Worm (Caenorhabditis elegans) whole organism, early embryonic: ENCODE results near the gene flp-27.

Source experiments
- aly-1 ChIP-seq: sonication (generic microtip); optimal IDR thresholded peaks from 2 replicates; lab custom pipeline; 2016; ENCODE audit warnings: missing genetic modification characterization, missing compliant biosample characterization
- ama-1 ChIP-seq: fragments of 150-350 bp; optimal IDR thresholded peaks from 2 replicates; lab custom pipeline; 2014
- ets-7 ChIP-seq: sonication (generic microtip); optimal IDR thresholded peaks from 2 replicates; lab custom pipeline; 2016; ENCODE audit warnings: missing genotype, missing genetic modification characterization, missing compliant biosample characterization
- hmbx-1 ChIP-seq: sonication (generic microtip); optimal IDR thresholded peaks from 2 replicates; lab custom pipeline; 2016; ENCODE audit warnings: mild to moderate bottlenecking, missing genetic modification characterization, missing compliant biosample characterization
- hmg-4 ChIP-seq: fragments of 200-800 bp; sonication (Bioruptor generic); optimal IDR thresholded peaks from 2 replicates; lab custom pipeline; 2018; ENCODE audit warnings: mild to moderate bottlenecking, missing genetic modification characterization, missing compliant biosample characterization
- hnd-1 ChIP-seq: sonication (generic microtip); optimal IDR thresholded peaks from 2 replicates; lab custom pipeline; 2016; ENCODE audit warnings: missing genetic modification characterization, missing compliant biosample characterization
- pes-1 ChIP-seq: fragments of 200-800 bp; sonication (Bioruptor generic); IDR thresholded peaks from 2 replicates; pipeline ENCODE4 v1.3.6; 2022; ENCODE audit warnings: missing genetic modification reagents, missing genetic modification characterization, missing compliant biosample characterization
- sea-1 ChIP-seq: fragments of 200-800 bp; sonication (Bioruptor generic); conservative IDR thresholded peaks from 2 replicates; pipeline ENCODE4 v1.3.6; 2022; ENCODE audit warnings: missing genetic modification characterization, missing compliant biosample characterization
- tbx-11 ChIP-seq: fragments of 200-800 bp; sonication (Bioruptor generic); IDR thresholded peaks from 2 replicates; pipeline ENCODE4 v1.3.6; 2022; ENCODE audit warnings: missing genetic modification characterization, missing compliant biosample characterization

DNA sequence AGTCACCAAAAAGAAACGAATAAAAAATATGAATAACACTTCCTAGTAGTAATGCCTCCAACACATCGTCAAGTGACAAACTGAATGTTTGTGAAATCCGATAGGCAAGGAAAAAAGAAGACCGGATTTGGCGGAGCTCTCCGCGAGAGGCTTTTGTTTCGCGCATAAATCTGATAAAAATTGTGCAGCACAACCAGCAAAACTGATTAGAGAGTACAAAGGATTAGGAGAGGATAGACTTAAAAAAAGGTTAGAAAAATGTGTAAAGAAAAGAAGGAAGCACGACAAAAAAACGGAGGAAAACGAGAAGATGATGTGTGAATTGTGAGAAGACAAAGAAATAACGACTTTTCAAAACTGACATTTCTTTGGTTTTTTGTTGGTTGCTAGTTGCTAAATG, 46.9 kb downstream of the flp-27 start, which contains the start of gene rab-3:
- no peak for TF ChIP-seq hmg-4 (GFP tag; lab: Kevin White, UChicago)
- TF ChIP-seq pes-1 (GFP tag; lab: Robert Waterston, UW), result no peak
- no peak for TF ChIP-seq aly-1 (tag; lab: Kevin White, UChicago)
- TF ChIP-seq ama-1, result no peak
- no peak for TF ChIP-seq tbx-11
- no peak for TF ChIP-seq ets-7 (tag; lab: Kevin White, UChicago)
- no peak for TF ChIP-seq hmbx-1 (tag; lab: Kevin White, UChicago)
- TF ChIP-seq hnd-1, result no peak
- TF ChIP-seq sea-1 (GFP tag; lab: Robert Waterston, UW), result no peak
